Worm (Caenorhabditis elegans): ENCODE measurements around the gene agt-2.
A peak's percentile ranks its signal among the peaks of the same experiment; 100 is the strongest.

agt-2 gene

ce11 chrII:5355384-5355783, 18.2 kb downstream of the agt-2 start, which contains the start of gene srg-69:
TSS of gene srg-69 (plus strand) at chrII:5355684.
- TF ChIP-seq lin-39 (tag; optimal IDR thresholded peaks at IDR 0.05) = no peak

- TF ChIP-seq isw-1 (GFP tag; IDR thresholded peaks at IDR 0.05) (no peak), efl-1 (optimal IDR thresholded peaks at IDR 0.05) (no peak), efl-1 (GFP tag; optimal IDR thresholded peaks at IDR 0.05 in 1 of 2) (peak in 1 of 2 experiments; percentile 44), elt-2 (tag; optimal IDR thresholded peaks at IDR 0.05) (peak; percentile 10)
Observed at ce11 chrII:5353642-5354041, 20.0 kb downstream of the agt-2 start.

ce11 chrII:5351799-5352198, 21.8 kb downstream of the agt-2 start, which contains the start of gene F09E5.7:
TSS of gene F09E5.7 (plus strand) at chrII:5352099.
- no peak for TF ChIP-seq nhr-71 (tag; optimal IDR thresholded peaks at IDR 0.05)

ce11 chrII:5350357-5350756, 23.3 kb downstream of the agt-2 start, which contains the start of gene F09E5.8:
TSS of gene F09E5.8 (plus strand) at chrII:5350669.
- peak; percentile 41 for TF ChIP-seq isw-1 (GFP tag; IDR thresholded peaks at IDR 0.05)
- peak; percentile 59 for TF ChIP-seq nhr-19 (GFP tag; conservative IDR thresholded peaks at IDR 0.05)
- peak; percentile 32; the same call in 1 of the 2 replicates for TF ChIP-seq grh-1 (GFP tag; IDR thresholded peaks at IDR 0.05)
- peak; percentile 42; the same call in 1 of the 2 replicates for TF ChIP-seq ceh-88 (GFP tag; IDR thresholded peaks at IDR 0.05)

ce11 chrII:5346350-5346749, 27.3 kb downstream of the agt-2 start:
- TF ChIP-seq ztf-11 (tag; optimal IDR thresholded peaks at IDR 0.05) = peak in 1 of 2 experiments; percentile 36
- TF ChIP-seq nhr-47 (tag; optimal IDR thresholded peaks at IDR 0.05) = peak; percentile 77
- TF ChIP-seq mep-1 (tag; optimal IDR thresholded peaks at IDR 0.05) = peak; percentile 55
- TF ChIP-seq isw-1 (GFP tag; IDR thresholded peaks at IDR 0.05) = peak; percentile 93
- TF ChIP-seq C16A3.4 (tag; optimal IDR thresholded peaks at IDR 0.05) = peak; percentile 70
- TF ChIP-seq vab-15 (tag; optimal IDR thresholded peaks at IDR 0.05) = peak; percentile 76
- peak; percentile 30 for TF ChIP-seq fkh-8 (tag; optimal IDR thresholded peaks at IDR 0.05)
- TF ChIP-seq ceh-88 (GFP tag; IDR thresholded peaks at IDR 0.05) = peak; percentile 92
- TF ChIP-seq lin-14 (GFP tag; optimal IDR thresholded peaks at IDR 0.05) = peak; percentile 75
- TF ChIP-seq egl-13 (tag; optimal IDR thresholded peaks at IDR 0.05) = peak; percentile 9
- TF ChIP-seq unc-98 (GFP tag; IDR thresholded peaks at IDR 0.05) = 0 out of 2 replicates have a peak, but pooled peaks have one; percentile 26
- TF ChIP-seq lin-35 (GFP tag; optimal IDR thresholded peaks at IDR 0.05) = peak; percentile 89 to 98
- peak; percentile 65 for TF ChIP-seq xbp-1 (tag; optimal IDR thresholded peaks at IDR 0.05)
- peak; percentile 86 for TF ChIP-seq rnt-1 (tag; optimal IDR thresholded peaks at IDR 0.05)
- peak; percentile 96 for TF ChIP-seq grh-1 (GFP tag; IDR thresholded peaks at IDR 0.05)
- peak; percentile 52 for TF ChIP-seq lir-3 (tag; optimal IDR thresholded peaks at IDR 0.05; ENCODE audit: poor library complexity)
- peak; percentile 97 for TF ChIP-seq nhr-19 (GFP tag; conservative IDR thresholded peaks at IDR 0.05)
- peak; percentile 55 for TF ChIP-seq lin-15B (tag; optimal IDR thresholded peaks at IDR 0.05)
- peak; percentile 84 for TF ChIP-seq nhr-85 (tag)
- peak; percentile 12 for TF ChIP-seq elt-2 (tag; optimal IDR thresholded peaks at IDR 0.05)
- TF ChIP-seq swsn-7 (tag; optimal IDR thresholded peaks at IDR 0.05) = peak; percentile 74
- peak; percentile 70 for TF ChIP-seq lin-13 (GFP tag; optimal IDR thresholded peaks at IDR 0.05)
- TF ChIP-seq jun-1 (tag; optimal IDR thresholded peaks at IDR 0.05) = peak; percentile 42
- peak; percentile 73 for TF ChIP-seq snu-23 (GFP tag; optimal IDR thresholded peaks at IDR 0.05)
- peak; percentile 73 for TF ChIP-seq tbx-2 (tag; optimal IDR thresholded peaks at IDR 0.05)
- TF ChIP-seq nhr-20 (tag; optimal IDR thresholded peaks at IDR 0.05) = peak; percentile 73
- TF ChIP-seq ceh-82 (tag; optimal IDR thresholded peaks at IDR 0.05) = peak; percentile 1 to 52 (median 50)
- peak; percentile 51 for TF ChIP-seq dsc-1 (tag; optimal IDR thresholded peaks at IDR 0.05)
- TF ChIP-seq fkh-10 (GFP tag; optimal IDR thresholded peaks at IDR 0.05) = peak; percentile 12
- TF ChIP-seq snpc-4 (tag; optimal IDR thresholded peaks at IDR 0.05) = peak; percentile 57
- peak; percentile 26 for TF ChIP-seq C04F5.9 (tag; optimal IDR thresholded peaks at IDR 0.05)
- peak; percentile 72 to 93 for TF ChIP-seq efl-1 (optimal IDR thresholded peaks at IDR 0.05)
- TF ChIP-seq efl-1 (GFP tag; optimal IDR thresholded peaks at IDR 0.05 in 1 of 2) = peak; percentile 92 to 99
- TF ChIP-seq unc-86 (tag; optimal IDR thresholded peaks at IDR 0.05) = peak; percentile 47
- peak; percentile 59 for TF ChIP-seq blmp-1 (tag; optimal IDR thresholded peaks at IDR 0.05)
- TF ChIP-seq nhr-71 (tag; optimal IDR thresholded peaks at IDR 0.05) = peak; percentile 84
- TF ChIP-seq dpl-1 (GFP tag; optimal IDR thresholded peaks at IDR 0.05) = peak; percentile 87 to 91 (median 90)
- TF ChIP-seq nhr-11 (tag; optimal IDR thresholded peaks at IDR 0.05) = peak; percentile 52
- peak; percentile 81 for TF ChIP-seq nhr-90 (tag; optimal IDR thresholded peaks at IDR 0.05; ENCODE audit: poor library complexity)
- peak; percentile 47 for TF ChIP-seq skn-1 (tag; optimal IDR thresholded peaks at IDR 0.05)
- TF ChIP-seq mab-9 (GFP tag; IDR thresholded peaks at IDR 0.05) = peak; percentile 89
